Fruit fly (Drosophila melanogaster) whole organism, embryonic: Measurements from ENCODE around the gene CG7953.
A peak's percentile ranks its signal among the peaks of the same experiment; 100 is the strongest.

Experiments used
- Awh ChIP-seq: fragments of 200-800 bp; sonication (Bioruptor generic); IDR thresholded peaks from 2 replicates; pipeline ENCODE4, ENCODE4 v1.3.6; 2022; ENCODE audit warnings: missing biosample characterization, missing genetic modification characterization
- Bgb ChIP-seq: fragments of 200-800 bp; sonication (Bioruptor generic); IDR thresholded peaks from 2 replicates; pipeline ENCODE4 v1.3.6; 2022; ENCODE audit warnings: missing biosample characterization, missing genetic modification characterization; ENCODE audit not compliant: partially characterized antibody
- CG10147 ChIP-seq: fragments of 200-800 bp; sonication (Bioruptor generic); optimal IDR thresholded peaks from 2 replicates; lab custom pipeline; 2019; ENCODE audit warnings: missing biosample characterization, mild to moderate bottlenecking, missing genetic modification characterization, moderate library complexity
- CG10267 ChIP-seq: fragments of 200-800 bp; sonication (Bioruptor generic); optimal IDR thresholded peaks from 2 replicates; lab custom pipeline; 2018; ENCODE audit warnings: missing biosample characterization, mild to moderate bottlenecking, missing genetic modification characterization, moderate library complexity
- CG11695 ChIP-seq: fragments of 200-800 bp; sonication (Bioruptor generic); IDR thresholded peaks from 3 replicates; pipeline ENCODE4 v1.3.6; 2022; ENCODE audit warnings: missing biosample characterization, missing genetic modification characterization
- CG11696 ChIP-seq: fragments of 200-800 bp; sonication (Bioruptor generic); IDR thresholded peaks from 2 replicates; pipeline ENCODE4 v1.3.6; 2022; ENCODE audit warnings: missing biosample characterization, missing genetic modification characterization
- CG12155 ChIP-seq: fragments of 200-800 bp; sonication (Bioruptor generic); optimal IDR thresholded peaks from 3 replicates; lab custom pipeline; 2016; ENCODE audit warnings: missing biosample characterization, missing genetic modification characterization
- CG12391 ChIP-seq: fragments of 200-800 bp; sonication (Bioruptor generic); optimal IDR thresholded peaks from 3 replicates; lab custom pipeline; 2018; ENCODE audit warnings: missing biosample characterization, mild to moderate bottlenecking, missing genetic modification characterization, moderate library complexity
- CG12744 ChIP-seq: fragments of 200-800 bp; sonication (Bioruptor generic); optimal IDR thresholded peaks from 2 replicates; lab custom pipeline; 2016; ENCODE audit warnings: missing biosample characterization, missing genetic modification characterization
- CG13123 ChIP-seq: fragments of 200-800 bp; sonication (Bioruptor generic); optimal IDR thresholded peaks from 2 replicates; lab custom pipeline; 2016; ENCODE audit warnings: missing biosample characterization, missing genetic modification characterization
- CG13287 ChIP-seq: fragments of 200-800 bp; sonication (Bioruptor generic); IDR thresholded peaks from 2 replicates; pipeline ENCODE4 v1.3.6; 2022; ENCODE audit warnings: missing biosample characterization, missing genetic modification characterization; ENCODE audit not compliant: partially characterized antibody
- CG13296 ChIP-seq: fragments of 200-800 bp; sonication (Bioruptor generic); optimal IDR thresholded peaks from 3 replicates; lab custom pipeline; 2018; ENCODE audit warnings: missing biosample characterization, mild to moderate bottlenecking, missing genetic modification characterization
- CG14667 ChIP-seq: fragments of 200-800 bp; sonication (Bioruptor generic); IDR thresholded peaks from 2 replicates; pipeline ENCODE4 v1.3.6; 2022; ENCODE audit warnings: missing biosample characterization, missing genetic modification characterization
- CG16813 ChIP-seq: fragments of 200-800 bp; sonication (Bioruptor generic); IDR thresholded peaks from 3 replicates; pipeline ENCODE4 v1.3.6; 2022; ENCODE audit warnings: missing biosample characterization, missing genetic modification characterization; ENCODE audit not compliant: partially characterized antibody
- CG17802 ChIP-seq: fragments of 200-800 bp; sonication (Bioruptor generic); optimal IDR thresholded peaks from 2 replicates; lab custom pipeline; 2018; ENCODE audit warnings: missing biosample characterization, mild to moderate bottlenecking, missing genetic modification characterization, moderate library complexity
- CG2678 ChIP-seq: fragments of 200-800 bp; sonication (Bioruptor generic); optimal IDR thresholded peaks from 3 replicates; lab custom pipeline; 2019; ENCODE audit warnings: missing biosample characterization, mild to moderate bottlenecking, missing genetic modification characterization, moderate library complexity
- CG34376 ChIP-seq: fragments of 200-800 bp; sonication (Bioruptor generic); optimal IDR thresholded peaks from 2 replicates; lab custom pipeline; 2018; ENCODE audit warnings: missing biosample characterization, mild to moderate bottlenecking, missing genetic modification characterization
- CG5953 ChIP-seq: fragments of 200-800 bp; sonication (Bioruptor generic); IDR thresholded peaks from 2 replicates; pipeline ENCODE4 v1.3.6; 2022; ENCODE audit warnings: missing biosample characterization, missing genetic modification characterization
- CG7556 ChIP-seq: fragments of 200-800 bp; sonication (Bioruptor generic); optimal IDR thresholded peaks from 2 replicates; lab custom pipeline; 2017; ENCODE audit warnings: missing biosample characterization, mild to moderate bottlenecking, missing genetic modification characterization
- CG7839 ChIP-seq: fragments of 200-800 bp; sonication (Bioruptor generic); optimal IDR thresholded peaks from 3 replicates; lab custom pipeline; 2018; ENCODE audit warnings: missing biosample characterization, mild to moderate bottlenecking, missing genetic modification characterization, moderate library complexity
- CG8944 ChIP-seq: fragments of 200-800 bp; sonication (Bioruptor generic); optimal IDR thresholded peaks from 3 replicates; lab custom pipeline; 2016; ENCODE audit warnings: missing biosample characterization, missing genetic modification characterization
- Dbx ChIP-seq: fragments of 200-800 bp; sonication (Bioruptor generic); IDR thresholded peaks from 3 replicates; pipeline ENCODE4 v1.3.6; 2022; ENCODE audit warnings: missing biosample characterization, missing genetic modification characterization
- Doc2 ChIP-seq: fragments of 200-800 bp; sonication (Bioruptor generic); IDR thresholded peaks from 2 replicates; pipeline ENCODE4 v1.3.6; 2022; ENCODE audit warnings: missing biosample characterization, missing genetic modification characterization
- E2f2 ChIP-seq: fragments of 200-800 bp; sonication (Bioruptor generic); IDR thresholded peaks from 2 replicates; pipeline ENCODE4 v1.3.6; 2022; ENCODE audit warnings: missing biosample characterization, missing genetic modification characterization
- ERR ChIP-seq: fragments of 200-800 bp; sonication (Bioruptor generic); optimal IDR thresholded peaks from 2 replicates; lab custom pipeline; 2016; ENCODE audit warnings: missing biosample characterization, missing genetic modification characterization
- Ets65A ChIP-seq: fragments of 200-800 bp; sonication (Bioruptor generic); peaks from one replicate; lab custom pipeline; 2016; ENCODE audit warnings: missing biosample characterization, missing genetic modification characterization
- Hr3 ChIP-seq: fragments of 200-800 bp; sonication (Bioruptor generic); optimal IDR thresholded peaks from 3 replicates; lab custom pipeline; 2016; ENCODE audit warnings: missing biosample characterization, missing genetic modification characterization
- Nf-YC ChIP-seq: fragments of 200-800 bp; optimal IDR thresholded peaks from 3 replicates; lab custom pipeline; 2019; ENCODE audit warnings: missing biosample characterization, mild to moderate bottlenecking, missing genetic modification characterization, moderate library complexity
- Sox102F ChIP-seq: fragments of 200-800 bp; sonication (Bioruptor generic); optimal IDR thresholded peaks from 2 replicates; lab custom pipeline; 2018; ENCODE audit warnings: missing biosample characterization, mild to moderate bottlenecking, missing genetic modification characterization, moderate library complexity
- ara ChIP-seq: fragments of 200-800 bp; sonication (Bioruptor generic); IDR thresholded peaks from 2 replicates; pipeline ENCODE4 v1.3.6; 2022; ENCODE audit warnings: missing biosample characterization, missing genetic modification characterization
- ci ChIP-seq: fragments of 200-800 bp; sonication (Bioruptor generic); IDR thresholded peaks from 3 replicates; pipeline ENCODE4 v1.3.6; 2022; ENCODE audit warnings: missing biosample characterization, missing genetic modification characterization
- crol ChIP-seq: fragments of 200-800 bp; sonication (Bioruptor generic); IDR thresholded peaks from 2 replicates; pipeline ENCODE4 v1.3.6; 2022; ENCODE audit warnings: missing biosample characterization, missing genetic modification characterization
- dmrt99B ChIP-seq: fragments of 200-800 bp; sonication (Bioruptor generic); optimal IDR thresholded peaks from 2 replicates; lab custom pipeline; 2018; ENCODE audit warnings: missing biosample characterization, mild to moderate bottlenecking, missing genetic modification characterization, moderate library complexity
- dysf ChIP-seq: fragments of 200-800 bp; sonication (Bioruptor generic); IDR thresholded peaks from 3 replicates; pipeline ENCODE4 v1.3.6; 2022; ENCODE audit warnings: missing biosample characterization, missing genetic modification characterization
- ems ChIP-seq: fragments of 200-800 bp; sonication (Bioruptor generic); optimal IDR thresholded peaks from 3 replicates; lab custom pipeline; 2016; ENCODE audit warnings: missing biosample characterization, missing genetic modification characterization
- eyg ChIP-seq: fragments of 200-800 bp; sonication (Bioruptor generic); optimal IDR thresholded peaks from 3 replicates; lab custom pipeline; 2016; ENCODE audit warnings: missing biosample characterization, missing genetic modification characterization
- fd64A ChIP-seq: fragments of 200-800 bp; sonication (Bioruptor generic); optimal IDR thresholded peaks from 3 replicates; lab custom pipeline; 2018; ENCODE audit warnings: missing biosample characterization, mild to moderate bottlenecking, missing genetic modification characterization
- gfzf ChIP-seq: fragments of 200-800 bp; sonication (Bioruptor generic); optimal IDR thresholded peaks from 2 replicates; lab custom pipeline; 2016; ENCODE audit warnings: missing biosample characterization, mild to moderate bottlenecking, missing genetic modification characterization, moderate library complexity
- jigr1 ChIP-seq: fragments of 200-800 bp; sonication (Bioruptor generic); IDR thresholded peaks from 3 replicates; pipeline ENCODE4 v1.3.6; 2022; ENCODE audit warnings: missing biosample characterization, missing genetic modification characterization
- kah ChIP-seq: fragments of 200-800 bp; sonication (Bioruptor generic); optimal IDR thresholded peaks from 2 replicates; lab custom pipeline; 2018; ENCODE audit warnings: missing biosample characterization, mild to moderate bottlenecking, missing genetic modification characterization
- nerfin-2 ChIP-seq: fragments of 200-800 bp; sonication (Bioruptor generic); IDR thresholded peaks from 2 replicates; pipeline ENCODE4 v1.3.6; 2022; ENCODE audit warnings: missing biosample characterization, missing genetic modification characterization; ENCODE audit not compliant: partially characterized antibody
- pzg ChIP-seq: fragments of 200-800 bp; sonication (Bioruptor generic); optimal IDR thresholded peaks from 3 replicates; lab custom pipeline; 2018; ENCODE audit warnings: missing biosample characterization, mild to moderate bottlenecking, missing genetic modification characterization, moderate library complexity
- ranshi ChIP-seq: fragments of 200-800 bp; sonication (Bioruptor generic); IDR thresholded peaks from 2 replicates; pipeline ENCODE4 v1.3.6; 2022; ENCODE audit warnings: missing biosample characterization, missing genetic modification characterization
- sens-2 ChIP-seq: fragments of 200-800 bp; sonication (Bioruptor generic); IDR thresholded peaks from 2 replicates; pipeline ENCODE4 v1.3.6; 2022; ENCODE audit warnings: missing biosample characterization, missing genetic modification characterization
- sna ChIP-seq: fragments of 200-800 bp; sonication (Bioruptor generic); IDR thresholded peaks from 2 replicates; pipeline ENCODE4 v1.3.6; 2022; ENCODE audit warnings: missing biosample characterization, missing genetic modification characterization; ENCODE audit not compliant: partially characterized antibody
- tgo ChIP-seq: fragments of 200-800 bp; sonication (Bioruptor generic); IDR thresholded peaks from 3 replicates; pipeline ENCODE4 v1.3.6; 2022; ENCODE audit warnings: missing biosample characterization, missing genetic modification characterization
- wdn ChIP-seq: fragments of 200-800 bp; sonication (Bioruptor generic); IDR thresholded peaks from 2 replicates; pipeline ENCODE4 v1.3.6; 2022; ENCODE audit warnings: missing biosample characterization, missing genetic modification characterization
- zen ChIP-seq: fragments of 200-800 bp; sonication (Bioruptor generic); optimal IDR thresholded peaks from 3 replicates; lab custom pipeline; 2018; ENCODE audit warnings: missing biosample characterization, mild to moderate bottlenecking, missing genetic modification characterization, moderate library complexity
- zfh1 ChIP-seq: fragments of 200-800 bp; sonication (Bioruptor generic); IDR thresholded peaks from 3 replicates; pipeline ENCODE4 v1.3.6; 2022; ENCODE audit warnings: missing biosample characterization, missing genetic modification characterization

Gene CG7953

dm6 chr2L:13835002-13835910 is 12.5 kb upstream of the CG7953 start, which contains the start of the genes mRpS23 and CenG1A (continued):
- TF ChIP-seq eyg (GFP tag; lab: Kevin White, UChicago) (peak; percentile 99), CG8944 (GFP tag; lab: Kevin White, UChicago) (peak; percentile 100), nerfin-2 (GFP tag; lab: Robert Waterston, UW) (peak; percentile 66; the same call in 1 of the 2 replicates), CG11696 (GFP tag; lab: Robert Waterston, UW) (peak; percentile 99), Awh (GFP tag; lab: Robert Waterston, UW) (peak; percentile 100), CG10267 (tag; lab: Kevin White, UChicago) (peak; percentile 99), CG11695 (GFP tag; lab: Robert Waterston, UW) (peak; percentile 100), Bgb (GFP tag; lab: Robert Waterston, UW) (peak; percentile 70), Hr3 (GFP tag; lab: Kevin White, UChicago) (peak; percentile 100), CG14667 (GFP tag; lab: Robert Waterston, UW) (peak; percentile 100), crol (peak; percentile 93), CG12155 (peak; percentile 99), CG2678 (peak; percentile 100), dmrt99B (peak; percentile 100), ci (GFP tag; lab: Robert Waterston, UW) (peak; percentile 100), sens-2 (GFP tag; lab: Robert Waterston, UW) (peak; percentile 100), jigr1 (GFP tag; lab: Robert Waterston, UW) (peak; percentile 99), wdn (GFP tag; lab: Robert Waterston, UW) (peak; percentile 100), Sox102F (GFP tag; lab: Kevin White, UChicago) (peak; percentile 100), ranshi (GFP tag; lab: Robert Waterston, UW) (peak; percentile 100), CG13287 (GFP tag; lab: Robert Waterston, UW) (peak; percentile 88), ERR (GFP tag; lab: Kevin White, UChicago) (peak; percentile 99), ems (GFP tag; lab: Kevin White, UChicago) (peak; percentile 100), zen (tag; lab: Kevin White, UChicago) (peak; percentile 100), pzg (peak; percentile 88), CG5953 (GFP tag; lab: Robert Waterston, UW) (peak; percentile 100), sna (peak; percentile 85), CG12391 (tag; lab: Kevin White, UChicago) (peak; percentile 100), fd64A (peak; percentile 100), CG34376 (peak; percentile 99), CG7556 (GFP tag; lab: Kevin White, UChicago) (peak; percentile 99), tgo (peak; percentile 100), dysf (peak; percentile 100), CG7839 (tag; lab: Kevin White, UChicago) (peak; percentile 100), ara (GFP tag; lab: Robert Waterston, UW) (peak; percentile 100), CG12744 (GFP tag; lab: Kevin White, UChicago) (peak; percentile 100), kah (GFP tag; lab: Kevin White, UChicago) (peak; percentile 99), Doc2 (peak; percentile 99), gfzf (peak; percentile 84), Dbx (peak; percentile 100), Ets65A (GFP tag; lab: Kevin White, UChicago) (peak; percentile 100), CG13123 (peak; percentile 99), Nf-YC (peak; percentile 94), zfh1 (peak; percentile 100), CG13296 (peak; percentile 100), E2f2 (GFP tag; lab: Robert Waterston, UW) (peak; percentile 95), CG16813 (GFP tag; lab: Robert Waterston, UW) (peak; percentile 79), CG10147 (GFP tag; lab: Kevin White, UChicago) (peak; percentile 99), CG17802 (peak; percentile 95)
